Worm (Caenorhabditis elegans) whole organism, L3 larva: ENCODE data around the gene Y67D2.2.

Experiments used
- R02D3.7 ChIP-seq: fragments of 150-350 bp; optimal IDR thresholded peaks from 2 replicates; lab custom pipeline; 2014; ENCODE audit warnings: missing biosample characterization, missing genetic modification characterization
- ZK546.5 ChIP-seq: sonication (generic microtip); optimal IDR thresholded peaks from 2 replicates; lab custom pipeline; 2017; ENCODE audit warnings: missing biosample characterization, missing genetic modification characterization
- aly-2 ChIP-seq: fragments of 150-350 bp; optimal IDR thresholded peaks from 2 replicates; lab custom pipeline; 2014; ENCODE audit warnings: missing biosample characterization, missing genetic modification characterization
- ama-1 ChIP-seq: fragments of 150-350 bp; optimal IDR thresholded peaks from 2 replicates; lab custom pipeline; 2018
- ceh-16 ChIP-seq: sonication (generic microtip); optimal IDR thresholded peaks from 2 replicates; lab custom pipeline; 2017; ENCODE audit warnings: missing biosample characterization, missing genetic modification characterization
- ceh-28 ChIP-seq: fragments of 150-350 bp; optimal IDR thresholded peaks from 2 replicates; lab custom pipeline; 2014; ENCODE audit warnings: missing biosample characterization, missing genetic modification reagents, missing genetic modification characterization
- ceh-82 ChIP-seq: fragments of 150-350 bp; optimal IDR thresholded peaks from 2 replicates; lab custom pipeline; 2014; ENCODE audit warnings: missing biosample characterization, missing genetic modification characterization
- daf-12 ChIP-seq: fragments of 150-350 bp; optimal IDR thresholded peaks from 2 replicates; lab custom pipeline; 2014; ENCODE audit warnings: missing biosample characterization, missing genetic modification reagents, missing genetic modification characterization
- egl-27 ChIP-seq: sonication (generic microtip); optimal IDR thresholded peaks from 4 replicates; lab custom pipeline; 2017; ENCODE audit warnings: missing biosample characterization, missing genetic modification reagents, missing genetic modification characterization
- egl-5 ChIP-seq: fragments of 150-350 bp; optimal IDR thresholded peaks from 2 replicates; lab custom pipeline; 2017; ENCODE audit warnings: missing biosample characterization, missing genetic modification reagents, missing genetic modification characterization, inconsistent platforms
- elt-1 ChIP-seq: fragments of 150-350 bp; optimal IDR thresholded peaks from 2 replicates; lab custom pipeline; 2014; ENCODE audit warnings: missing biosample characterization, missing genetic modification characterization
- elt-2 ChIP-seq: sonication (generic microtip); optimal IDR thresholded peaks from 2 replicates; lab custom pipeline; 2016; ENCODE audit warnings: missing genetic modification reagents, mild to moderate bottlenecking, missing genetic modification characterization, missing compliant biosample characterization
- elt-3 ChIP-seq, 3 experiments: fragments of 150-350 bp in 1 of 3; sonication (generic microtip) in 2 of 3; optimal IDR thresholded peaks; 2 replicates in 2 of 3; 4 replicates in 1 of 3; lab custom pipeline; 2014 to 2017; ENCODE audit warnings: missing biosample characterization in 3 of 3, missing genetic modification characterization in 3 of 3
- eor-1 ChIP-seq, 2 experiments: fragments of 150-350 bp; optimal IDR thresholded peaks; 2 replicates each; lab custom pipeline; 2014 to 2018; ENCODE audit warnings: missing biosample characterization in 2 of 2, missing genetic modification characterization in 2 of 2
- fkh-10 ChIP-seq: sonication (generic microtip); optimal IDR thresholded peaks from 2 replicates; lab custom pipeline; 2017; ENCODE audit warnings: missing biosample characterization, missing genetic modification reagents, missing genetic modification characterization
- fkh-2 ChIP-seq: fragments of 150-350 bp; optimal IDR thresholded peaks from 2 replicates; lab custom pipeline; 2014; ENCODE audit warnings: missing biosample characterization, missing genetic modification reagents, missing genetic modification characterization
- fos-1 ChIP-seq: fragments of 150-350 bp; optimal IDR thresholded peaks from 2 replicates; lab custom pipeline; 2014; ENCODE audit warnings: missing biosample characterization, missing genetic modification characterization
- hmg-11 ChIP-seq: sonication (generic microtip); optimal IDR thresholded peaks from 2 replicates; lab custom pipeline; 2016; ENCODE audit warnings: missing genetic modification characterization, missing compliant biosample characterization
- jun-1 ChIP-seq: fragments of 150-350 bp; optimal IDR thresholded peaks from 2 replicates; lab custom pipeline; 2014; ENCODE audit warnings: missing biosample characterization, missing genetic modification reagents, missing genetic modification characterization
- lin-15B ChIP-seq: fragments of 150-350 bp; optimal IDR thresholded peaks from 2 replicates; lab custom pipeline; 2014; ENCODE audit warnings: missing biosample characterization, missing genetic modification characterization
- lsy-12 ChIP-seq: sonication (generic microtip); optimal IDR thresholded peaks from 2 replicates; lab custom pipeline; 2016; ENCODE audit warnings: mild to moderate bottlenecking, missing genetic modification characterization, missing compliant biosample characterization
- mml-1 ChIP-seq: fragments of 150-350 bp; sonication (generic microtip); optimal IDR thresholded peaks from 3 replicates; lab custom pipeline; 2014; ENCODE audit warnings: missing biosample characterization, missing genetic modification characterization
- nfya-1 ChIP-seq: sonication (generic microtip); optimal IDR thresholded peaks from 2 replicates; lab custom pipeline; 2017; ENCODE audit warnings: missing genetic modification characterization, mild to moderate bottlenecking, missing compliant biosample characterization, antibody characterized with exemption, moderate library complexity; ENCODE audit not compliant: insufficient read depth
- nhr-11 ChIP-seq: fragments of 150-350 bp; optimal IDR thresholded peaks from 2 replicates; lab custom pipeline; 2014; ENCODE audit warnings: missing biosample characterization, missing genetic modification characterization
- nhr-23 ChIP-seq: fragments of 150-350 bp; optimal IDR thresholded peaks from 2 replicates; lab custom pipeline; 2014; ENCODE audit warnings: missing biosample characterization, missing genetic modification reagents, missing genetic modification characterization
- nhr-25 ChIP-seq: sonication (generic microtip); optimal IDR thresholded peaks from 2 replicates; lab custom pipeline; 2017; ENCODE audit warnings: missing biosample characterization, missing genetic modification characterization
- nhr-28 ChIP-seq: fragments of 150-350 bp; optimal IDR thresholded peaks from 2 replicates; lab custom pipeline; 2014; ENCODE audit warnings: missing biosample characterization, missing genetic modification characterization
- nhr-43 ChIP-seq: sonication (generic microtip); optimal IDR thresholded peaks from 2 replicates; lab custom pipeline; 2016; ENCODE audit warnings: mild to moderate bottlenecking, missing genetic modification characterization, missing compliant biosample characterization; ENCODE audit not compliant: poor library complexity, severe bottlenecking
- nhr-67 ChIP-seq: fragments of 150-350 bp; optimal IDR thresholded peaks from 2 replicates; lab custom pipeline; 2014; ENCODE audit warnings: missing biosample characterization, missing genetic modification characterization
- nhr-76 ChIP-seq: fragments of 150-350 bp; sonication (generic microtip); optimal IDR thresholded peaks from 5 replicates; lab custom pipeline; 2014; ENCODE audit warnings: missing biosample characterization, missing genetic modification characterization
- nhr-77 ChIP-seq: fragments of 150-350 bp; optimal IDR thresholded peaks from 2 replicates; lab custom pipeline; 2014; ENCODE audit warnings: missing biosample characterization, missing genetic modification characterization
- pha-4 ChIP-seq: fragments of 150-350 bp; optimal IDR thresholded peaks from 2 replicates; lab custom pipeline; 2014; ENCODE audit warnings: missing biosample characterization, missing genetic modification reagents, missing genetic modification characterization
- pqm-1 ChIP-seq: fragments of 150-350 bp; optimal IDR thresholded peaks from 2 replicates; lab custom pipeline; 2017; ENCODE audit warnings: missing biosample characterization, missing genetic modification characterization, inconsistent platforms
- sea-2 ChIP-seq: fragments of 150-350 bp; sonication (generic microtip); optimal IDR thresholded peaks from 4 replicates; lab custom pipeline; 2014; ENCODE audit warnings: missing biosample characterization, missing genetic modification reagents, missing genetic modification characterization
- skn-1 ChIP-seq: fragments of 150-350 bp; optimal IDR thresholded peaks from 2 replicates; lab custom pipeline; 2014; ENCODE audit warnings: missing biosample characterization, missing genetic modification characterization
- snpc-4 ChIP-seq: fragments of 150-350 bp; optimal IDR thresholded peaks from 2 replicates; lab custom pipeline; 2014; ENCODE audit warnings: missing biosample characterization, missing genetic modification characterization
- tbx-2 ChIP-seq: sonication (generic microtip); optimal IDR thresholded peaks from 2 replicates; lab custom pipeline; 2016; ENCODE audit warnings: mild to moderate bottlenecking, missing genetic modification characterization, missing compliant biosample characterization
- unc-39 ChIP-seq: sonication (generic microtip); optimal IDR thresholded peaks from 4 replicates; lab custom pipeline; 2017; ENCODE audit warnings: missing biosample characterization, missing genetic modification characterization
- unc-62 ChIP-seq: fragments of 150-350 bp; sonication (generic microtip); optimal IDR thresholded peaks from 4 replicates; lab custom pipeline; 2014; ENCODE audit warnings: missing biosample characterization, missing genetic modification reagents, missing genetic modification characterization
- zag-1 ChIP-seq: fragments of 150-350 bp; optimal IDR thresholded peaks from 2 replicates; lab custom pipeline; 2014; ENCODE audit warnings: missing biosample characterization, missing genetic modification characterization
- ztf-11 ChIP-seq: fragments of 150-350 bp; optimal IDR thresholded peaks from 2 replicates; lab custom pipeline; 2014; ENCODE audit warnings: missing biosample characterization, missing genetic modification characterization

Gene Y67D2.2

ce11 chrIII:1602682-1603081 lies 44.1 kb downstream of the Y67D2.2 start:
- no peak for TF ChIP-seq ceh-16 (tag; lab: Kevin White, UChicago)
- no peak for TF ChIP-seq skn-1 (tag; lab: Kevin White, UChicago)
- peak; percentile 87 for TF ChIP-seq pha-4 (tag; lab: Kevin White, UChicago)
- no peak for TF ChIP-seq nhr-43 (tag; lab: Kevin White, UChicago)
- no peak for TF ChIP-seq unc-62 (GFP tag; lab: Kevin White, UChicago)
- no peak for TF ChIP-seq elt-1 (tag; lab: Kevin White, UChicago)
- no peak for TF ChIP-seq elt-3 (tag; optimal IDR thresholded peaks at IDR 0.05; lab: Kevin White, UChicago)
- TF ChIP-seq ZK546.5 (tag; lab: Kevin White, UChicago), result no peak
- no peak for TF ChIP-seq nhr-23 (tag; lab: Kevin White, UChicago)
- TF ChIP-seq R02D3.7, result no peak
- no peak for TF ChIP-seq ztf-11 (tag; lab: Kevin White, UChicago)
- no peak for TF ChIP-seq nfya-1 (tag; lab: Kevin White, UChicago)
- no peak for TF ChIP-seq ceh-82 (tag; lab: Kevin White, UChicago)
- no peak for TF ChIP-seq tbx-2
- TF ChIP-seq elt-2 (tag; lab: Kevin White, UChicago), result peak; percentile 84
- TF ChIP-seq zag-1 (tag; lab: Kevin White, UChicago), result no peak
- peak; percentile 3 for TF ChIP-seq snpc-4 (tag; lab: Kevin White, UChicago)
- TF ChIP-seq nhr-67, result no peak
- no peak for TF ChIP-seq lin-15B
- no peak for TF ChIP-seq aly-2
- TF ChIP-seq pqm-1 (tag; lab: Kevin White, UChicago), result peak; percentile 92
- no peak for TF ChIP-seq eor-1 (tag; optimal IDR thresholded peaks at IDR 0.05; lab: Kevin White, UChicago)
- no peak for TF ChIP-seq mml-1 (tag; lab: Kevin White, UChicago)
- no peak for TF ChIP-seq ama-1 (lab: Kevin White, UChicago)
- TF ChIP-seq egl-27 (tag; lab: Kevin White, UChicago), result no peak
- TF ChIP-seq nhr-25 (tag; lab: Kevin White, UChicago), result no peak
- no peak for TF ChIP-seq ceh-28 (tag; lab: Kevin White, UChicago)
- TF ChIP-seq jun-1 (tag; lab: Kevin White, UChicago), result peak; percentile 70
- no peak for TF ChIP-seq fkh-2 (tag; lab: Kevin White, UChicago)
- TF ChIP-seq nhr-11 (tag; lab: Kevin White, UChicago), result no peak
- no peak for TF ChIP-seq fkh-10 (GFP tag; lab: Kevin White, UChicago)
- TF ChIP-seq nhr-76, result no peak
- no peak for TF ChIP-seq unc-39 (tag; lab: Kevin White, UChicago)
- no peak for TF ChIP-seq nhr-28 (tag; lab: Kevin White, UChicago)
- TF ChIP-seq sea-2 (GFP tag; lab: Kevin White, UChicago), result no peak

- TF ChIP-seq jun-1 (tag; lab: Kevin White, UChicago), result no peak
- TF ChIP-seq mml-1 (tag; lab: Kevin White, UChicago), result no peak
- TF ChIP-seq ZK546.5 (tag; lab: Kevin White, UChicago), result no peak
- no peak for TF ChIP-seq fos-1 (tag; lab: Kevin White, UChicago)
- no peak for TF ChIP-seq ama-1 (lab: Kevin White, UChicago)
- TF ChIP-seq unc-39 (tag; lab: Kevin White, UChicago), result no peak
- no peak for TF ChIP-seq nhr-77 (tag; lab: Kevin White, UChicago)
- TF ChIP-seq ceh-16 (tag; lab: Kevin White, UChicago), result no peak
- no peak for TF ChIP-seq fkh-10 (GFP tag; lab: Kevin White, UChicago)
- TF ChIP-seq egl-5 (tag; lab: Kevin White, UChicago), result no peak
- TF ChIP-seq nhr-23 (tag; lab: Kevin White, UChicago), result no peak
- TF ChIP-seq nhr-25 (tag; lab: Kevin White, UChicago), result no peak
- no peak for TF ChIP-seq snpc-4 (tag; lab: Kevin White, UChicago)
- no peak for TF ChIP-seq skn-1 (tag; lab: Kevin White, UChicago)
- TF ChIP-seq hmg-11 (tag; lab: Kevin White, UChicago), result no peak
- no peak for TF ChIP-seq nhr-67
- TF ChIP-seq ceh-28 (tag; lab: Kevin White, UChicago), result no peak
Measured at ce11 chrIII:1603776-1604175, 45.2 kb downstream of the Y67D2.2 start.

ce11 chrIII:1604514-1604976 lies 45.9 kb downstream of the Y67D2.2 start, which contains the start of gene Y22D7AL.6:
Y22D7AL.6 (plus strand) TSS chrIII:1604926.
- TF ChIP-seq nhr-23 (tag; lab: Kevin White, UChicago) (peak; percentile 33), unc-39 (tag; lab: Kevin White, UChicago) (no peak), elt-3 (tag; optimal IDR thresholded peaks at IDR 0.05; lab: Kevin White, UChicago) (no peak), daf-12 (tag; lab: Kevin White, UChicago) (no peak), elt-1 (tag; lab: Kevin White, UChicago) (no peak), aly-2 (no peak), pqm-1 (tag; lab: Kevin White, UChicago) (no peak), ztf-11 (tag; lab: Kevin White, UChicago) (no peak), zag-1 (tag; lab: Kevin White, UChicago) (no peak), nfya-1 (tag; lab: Kevin White, UChicago) (peak; percentile 32), lsy-12 (tag; lab: Kevin White, UChicago) (peak; percentile 58), elt-2 (tag; lab: Kevin White, UChicago) (peak; percentile 37), nhr-11 (tag; lab: Kevin White, UChicago) (no peak), hmg-11 (tag; lab: Kevin White, UChicago) (peak; percentile 45), ceh-16 (tag; lab: Kevin White, UChicago) (no peak), ama-1 (lab: Kevin White, UChicago) (no peak), lin-15B (peak; percentile 2), nhr-25 (tag; lab: Kevin White, UChicago) (peak; percentile 43), nhr-43 (tag; lab: Kevin White, UChicago) (peak; percentile 37), snpc-4 (tag; lab: Kevin White, UChicago) (no peak), nhr-77 (tag; lab: Kevin White, UChicago) (peak; percentile 8), egl-27 (tag; lab: Kevin White, UChicago) (peak; percentile 28), sea-2 (GFP tag; lab: Kevin White, UChicago) (no peak)
